Fruit fly (Drosophila melanogaster) whole organism, embryonic: ENCODE data around the gene Bicra.

Source experiments
- ATbp ChIP-seq: fragments of 200-800 bp; sonication (Bioruptor generic); optimal IDR thresholded peaks from 2 replicates; lab custom pipeline; 2017; ENCODE audit warnings: missing biosample characterization, mild to moderate bottlenecking, missing genetic modification characterization, missing genetic modification reagents
- Atf3 ChIP-seq: fragments of 200-800 bp; sonication (Bioruptor generic); optimal IDR thresholded peaks from 3 replicates; lab custom pipeline; 2016; ENCODE audit warnings: missing biosample characterization, missing genetic modification characterization
- CG10267 ChIP-seq: fragments of 200-800 bp; sonication (Bioruptor generic); optimal IDR thresholded peaks from 2 replicates; lab custom pipeline; 2018; ENCODE audit warnings: missing biosample characterization, mild to moderate bottlenecking, missing genetic modification characterization, moderate library complexity
- CG10543 ChIP-seq: fragments of 200-800 bp; sonication (Bioruptor generic); optimal IDR thresholded peaks from 3 replicates; lab custom pipeline; 2017; ENCODE audit warnings: missing biosample characterization, mild to moderate bottlenecking, missing genetic modification characterization, moderate library complexity
- CG11723 ChIP-seq: fragments of 200-800 bp; sonication (Bioruptor generic); optimal IDR thresholded peaks from 2 replicates; lab custom pipeline; 2017; ENCODE audit warnings: missing biosample characterization, mild to moderate bottlenecking, missing genetic modification characterization
- CG12071 ChIP-seq: fragments of 200-800 bp; sonication (Bioruptor generic); optimal IDR thresholded peaks from 3 replicates; lab custom pipeline; 2018; ENCODE audit warnings: missing biosample characterization, mild to moderate bottlenecking, missing genetic modification characterization
- CG12219 ChIP-seq: fragments of 200-800 bp; sonication (Bioruptor generic); optimal IDR thresholded peaks from 3 replicates; lab custom pipeline; 2018; ENCODE audit warnings: missing biosample characterization, mild to moderate bottlenecking, missing genetic modification characterization
- CG13424 ChIP-seq: fragments of 200-800 bp; sonication (Bioruptor generic); optimal IDR thresholded peaks from 2 replicates; lab custom pipeline; 2019; ENCODE audit warnings: missing biosample characterization, mild to moderate bottlenecking, missing genetic modification characterization, moderate library complexity
- CG14441 ChIP-seq: fragments of 200-800 bp; sonication (Bioruptor generic); IDR thresholded peaks from 2 replicates; pipeline ENCODE4 v1.3.6; 2022; ENCODE audit warnings: missing biosample characterization, missing genetic modification characterization
- CG14667 ChIP-seq: fragments of 200-800 bp; sonication (Bioruptor generic); IDR thresholded peaks from 2 replicates; pipeline ENCODE4 v1.3.6; 2022; ENCODE audit warnings: missing biosample characterization, missing genetic modification characterization
- CG15601 ChIP-seq: fragments of 200-800 bp; sonication (Bioruptor generic); optimal IDR thresholded peaks from 3 replicates; lab custom pipeline; 2019; ENCODE audit warnings: missing biosample characterization, mild to moderate bottlenecking, missing genetic modification characterization, moderate library complexity
- CG18476 ChIP-seq: fragments of 200-800 bp; sonication (Bioruptor generic); optimal IDR thresholded peaks from 2 replicates; lab custom pipeline; 2016; ENCODE audit warnings: missing biosample characterization, mild to moderate bottlenecking, missing genetic modification characterization
- CG32532 ChIP-seq: fragments of 200-800 bp; sonication (Bioruptor generic); IDR thresholded peaks from 2 replicates; pipeline ENCODE4 v1.3.6; 2022; ENCODE audit warnings: missing biosample characterization, missing genetic modification characterization
- CG34376 ChIP-seq: fragments of 200-800 bp; sonication (Bioruptor generic); optimal IDR thresholded peaks from 2 replicates; lab custom pipeline; 2018; ENCODE audit warnings: missing biosample characterization, mild to moderate bottlenecking, missing genetic modification characterization
- CG3838 ChIP-seq: fragments of 200-800 bp; sonication (Bioruptor generic); optimal IDR thresholded peaks from 3 replicates; lab custom pipeline; 2016; ENCODE audit warnings: missing biosample characterization, missing genetic modification characterization
- CG3995 ChIP-seq: fragments of 200-800 bp; sonication (Bioruptor generic); optimal IDR thresholded peaks from 3 replicates; lab custom pipeline; 2016; ENCODE audit warnings: missing biosample characterization, missing genetic modification characterization
- CG4328 ChIP-seq: fragments of 200-800 bp; sonication (Bioruptor generic); optimal IDR thresholded peaks from 3 replicates; lab custom pipeline; 2017; ENCODE audit warnings: missing biosample characterization, missing genetic modification reagents, missing genetic modification characterization
- CG4617 ChIP-seq: fragments of 200-800 bp; sonication (Bioruptor generic); optimal IDR thresholded peaks from 3 replicates; lab custom pipeline; 2016; ENCODE audit warnings: missing biosample characterization, missing genetic modification characterization, borderline replicate concordance
- CG4707 ChIP-seq: fragments of 200-800 bp; sonication (Bioruptor generic); optimal IDR thresholded peaks from 2 replicates; lab custom pipeline; 2018; ENCODE audit warnings: missing biosample characterization, mild to moderate bottlenecking, missing genetic modification characterization, moderate library complexity
- CG4730 ChIP-seq: fragments of 200-800 bp; sonication (Bioruptor generic); IDR thresholded peaks from 2 replicates; pipeline ENCODE4 v1.3.6; 2022; ENCODE audit warnings: missing biosample characterization, missing genetic modification characterization
- CG4854 ChIP-seq: fragments of 200-800 bp; sonication (Bioruptor generic); optimal IDR thresholded peaks from 2 replicates; lab custom pipeline; 2016; ENCODE audit warnings: missing biosample characterization, missing genetic modification characterization, inconsistent platforms
- CG5180 ChIP-seq: fragments of 200-800 bp; sonication (Bioruptor generic); optimal IDR thresholded peaks from 3 replicates; lab custom pipeline; 2017; ENCODE audit warnings: missing biosample characterization, missing genetic modification characterization, mild to moderate bottlenecking, moderate library complexity, missing genetic modification reagents
- CG7357 ChIP-seq: fragments of 200-800 bp; sonication (Bioruptor generic); IDR thresholded peaks from 3 replicates; pipeline ENCODE4 v1.3.6; 2022; ENCODE audit warnings: missing biosample characterization, missing genetic modification characterization
- CG7556 ChIP-seq: fragments of 200-800 bp; sonication (Bioruptor generic); optimal IDR thresholded peaks from 2 replicates; lab custom pipeline; 2017; ENCODE audit warnings: missing biosample characterization, mild to moderate bottlenecking, missing genetic modification characterization
- CG7786 ChIP-seq: fragments of 200-800 bp; sonication (Bioruptor generic); optimal IDR thresholded peaks from 2 replicates; lab custom pipeline; 2016; ENCODE audit warnings: missing biosample characterization, missing genetic modification characterization
- CG8478 ChIP-seq: fragments of >200 bp; optimal IDR thresholded peaks from 2 replicates; lab custom pipeline; 2018
- CG8944 ChIP-seq: fragments of 200-800 bp; sonication (Bioruptor generic); optimal IDR thresholded peaks from 3 replicates; lab custom pipeline; 2016; ENCODE audit warnings: missing biosample characterization, missing genetic modification characterization
- NFAT ChIP-seq: fragments of 200-800 bp; sonication (Bioruptor generic); IDR thresholded peaks from 2 replicates; pipeline ENCODE4 v1.3.6; 2022; ENCODE audit warnings: missing biosample characterization, missing genetic modification characterization
- NK7.1 ChIP-seq: fragments of 200-800 bp; sonication (Bioruptor generic); optimal IDR thresholded peaks from 3 replicates; lab custom pipeline; 2016; ENCODE audit warnings: missing biosample characterization, missing genetic modification characterization
- Nf-YC ChIP-seq: fragments of 200-800 bp; optimal IDR thresholded peaks from 3 replicates; lab custom pipeline; 2019; ENCODE audit warnings: missing biosample characterization, mild to moderate bottlenecking, missing genetic modification characterization, moderate library complexity
- Rx ChIP-seq: fragments of 200-800 bp; sonication (Bioruptor generic); IDR thresholded peaks from 2 replicates; pipeline ENCODE4 v1.3.6; 2022; ENCODE audit warnings: missing biosample characterization, missing genetic modification characterization
- Sox102F ChIP-seq: fragments of 200-800 bp; sonication (Bioruptor generic); optimal IDR thresholded peaks from 2 replicates; lab custom pipeline; 2018; ENCODE audit warnings: missing biosample characterization, mild to moderate bottlenecking, missing genetic modification characterization, moderate library complexity
- Spps ChIP-seq: fragments of 200-800 bp; sonication (Bioruptor generic); optimal IDR thresholded peaks from 2 replicates; lab custom pipeline; 2018; ENCODE audit warnings: missing biosample characterization, mild to moderate bottlenecking, missing genetic modification characterization
- br ChIP-seq: fragments of >200 bp; optimal IDR thresholded peaks from 2 replicates; lab custom pipeline; 2017
- cato ChIP-seq: fragments of 200-800 bp; sonication (Bioruptor generic); optimal IDR thresholded peaks from 2 replicates; lab custom pipeline; 2016; ENCODE audit warnings: missing biosample characterization, missing genetic modification characterization, borderline replicate concordance
- caup ChIP-seq: fragments of 200-800 bp; sonication (Bioruptor generic); optimal IDR thresholded peaks from 3 replicates; lab custom pipeline; 2017; ENCODE audit warnings: missing biosample characterization, mild to moderate bottlenecking, missing genetic modification characterization, moderate library complexity; ENCODE audit not compliant: severe bottlenecking
- chif ChIP-seq, 2 experiments: fragments of 200-800 bp; sonication (Bioruptor generic); optimal IDR thresholded peaks; 3 replicates each; lab custom pipeline; 2016; ENCODE audit warnings: missing biosample characterization in 2 of 2, missing genetic modification characterization in 2 of 2
- crol ChIP-seq: fragments of 200-800 bp; sonication (Bioruptor generic); IDR thresholded peaks from 2 replicates; pipeline ENCODE4 v1.3.6; 2022; ENCODE audit warnings: missing biosample characterization, missing genetic modification characterization
- jigr1 ChIP-seq: fragments of 200-800 bp; sonication (Bioruptor generic); IDR thresholded peaks from 3 replicates; pipeline ENCODE4 v1.3.6; 2022; ENCODE audit warnings: missing biosample characterization, missing genetic modification characterization
- jumu ChIP-seq: fragments of 200-800 bp; sonication (Bioruptor generic); optimal IDR thresholded peaks from 3 replicates; lab custom pipeline; 2016; ENCODE audit warnings: missing biosample characterization, missing genetic modification characterization
- kni ChIP-seq: fragments of 200-800 bp; sonication (Bioruptor generic); optimal IDR thresholded peaks from 3 replicates; lab custom pipeline; 2017; ENCODE audit warnings: mild to moderate bottlenecking, missing biosample characterization, missing genetic modification reagents, missing genetic modification characterization
- lbe ChIP-seq: fragments of 200-800 bp; sonication (Bioruptor generic); optimal IDR thresholded peaks from 2 replicates; lab custom pipeline; 2016; ENCODE audit warnings: missing biosample characterization, mild to moderate bottlenecking, missing genetic modification characterization
- mam ChIP-seq: fragments of 200-800 bp; sonication (Bioruptor generic); optimal IDR thresholded peaks from 3 replicates; lab custom pipeline; 2016; ENCODE audit warnings: missing biosample characterization, missing genetic modification characterization
- nau ChIP-seq: fragments of 200-800 bp; sonication (Bioruptor generic); optimal IDR thresholded peaks from 3 replicates; lab custom pipeline; 2017; ENCODE audit warnings: missing biosample characterization, mild to moderate bottlenecking, missing genetic modification characterization, missing genetic modification reagents
- onecut ChIP-seq: fragments of 200-800 bp; sonication (Bioruptor generic); IDR thresholded peaks from 2 replicates; pipeline ENCODE4 v1.3.6; 2022; ENCODE audit warnings: missing biosample characterization, missing genetic modification characterization
- pan ChIP-seq, 4 experiments: fragments of >200 bp in 3 of 4; fragments of 200-800 bp in 1 of 4; sonication (Bioruptor generic) in 1 of 4; optimal IDR thresholded peaks in 3 of 4; IDR thresholded peaks in 1 of 4; 2 replicates each; pipeline versions ENCODE4 v1.3.6 to Lab custom; 2017 to 2022; ENCODE audit warnings: missing biosample characterization in 2 of 4, missing genetic modification characterization in 2 of 4, mixed read lengths in 1 of 4
- ro ChIP-seq: fragments of 200-800 bp; sonication (Bioruptor generic); IDR thresholded peaks from 2 replicates; pipeline ENCODE4 v1.3.6; 2022; ENCODE audit warnings: missing biosample characterization, missing genetic modification characterization
- sisA ChIP-seq: fragments of 200-800 bp; sonication (Bioruptor generic); IDR thresholded peaks from 2 replicates; pipeline ENCODE4 v1.3.6; 2022; ENCODE audit warnings: missing biosample characterization, missing genetic modification characterization
- tna ChIP-seq: fragments of 200-800 bp; sonication (Bioruptor generic); IDR thresholded peaks from 2 replicates; pipeline ENCODE4 v1.3.6; 2022; ENCODE audit warnings: missing biosample characterization, missing genetic modification characterization; ENCODE audit not compliant: partially characterized antibody
- ttk ChIP-seq: fragments of 200-800 bp; sonication (Bioruptor generic); IDR thresholded peaks from 2 replicates; pipeline ENCODE4 v2.1.2; 2022; ENCODE audit warnings: missing biosample characterization, missing genetic modification characterization

The Bicra gene

DNA sequence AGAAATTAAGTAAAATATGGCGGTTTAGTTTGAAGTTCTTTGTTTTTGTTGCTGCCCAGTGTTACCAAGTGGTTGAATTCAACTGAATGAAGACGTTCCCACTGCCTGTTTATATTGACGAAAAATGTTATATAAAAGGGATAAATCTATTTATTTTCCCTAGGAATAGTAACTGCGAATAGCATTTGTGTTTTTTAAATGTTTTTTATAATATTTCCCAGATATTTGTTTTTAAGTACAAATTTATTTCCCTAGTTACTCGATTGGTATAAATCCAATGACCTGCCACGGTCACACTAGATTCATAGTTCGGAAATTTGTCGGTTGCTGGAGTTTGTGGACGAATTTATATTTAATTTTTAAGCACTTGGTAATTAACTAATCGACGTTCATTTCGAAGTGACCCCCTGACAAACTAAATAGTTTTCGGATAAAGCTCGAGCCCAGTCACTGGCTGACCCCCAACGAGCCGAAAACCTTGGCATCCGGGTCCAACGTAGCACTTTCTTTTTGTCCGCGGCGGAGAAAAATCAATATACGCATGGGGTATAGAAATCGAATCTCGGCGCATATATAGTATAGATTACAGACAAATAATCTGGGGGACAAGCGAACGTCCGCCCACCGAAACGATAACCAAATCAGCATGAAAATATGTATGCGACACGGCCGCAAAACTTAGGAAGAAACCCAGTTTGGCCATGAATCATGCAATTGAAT lies 68.2 kb downstream of the Bicra start, which contains the start of the genes dgt6 and Vha100-1 (continued):
- TF ChIP-seq onecut (GFP tag; lab: Robert Waterston, UW), result peak; percentile 95
- no peak for TF ChIP-seq Atf3 (GFP tag; lab: Kevin White, UChicago)
- no peak for TF ChIP-seq CG10543 (GFP tag; lab: Kevin White, UChicago)
- TF ChIP-seq CG18476 (GFP tag; lab: Kevin White, UChicago), result peak; percentile 30
- TF ChIP-seq CG10267 (tag; lab: Kevin White, UChicago), result peak; percentile 86
- TF ChIP-seq CG34376 (GFP tag; lab: Kevin White, UChicago), result no peak
- TF ChIP-seq Sox102F, result no peak
- TF ChIP-seq jigr1 (GFP tag; lab: Robert Waterston, UW), result no peak
- no peak for TF ChIP-seq CG15601
- TF ChIP-seq cato (GFP tag; lab: Kevin White, UChicago), result no peak
- no peak for TF ChIP-seq pan (optimal IDR thresholded peaks at IDR 0.05; lab: Kevin White, UChicago)
- peak in 1 of 2 experiments; percentile 55 for TF ChIP-seq pan (GFP tag; optimal IDR thresholded peaks at IDR 0.05 in 1 of 2, IDR thresholded peaks at IDR 0.05 in 1 of 2)
- TF ChIP-seq br (lab: Kevin White, UChicago), result no peak
- no peak for TF ChIP-seq CG11723
- TF ChIP-seq sisA (GFP tag; lab: Robert Waterston, UW), result no peak
- no peak for TF ChIP-seq CG4328 (GFP tag; lab: Kevin White, UChicago)
- TF ChIP-seq tna (GFP tag; lab: Robert Waterston, UW), result no peak
- no peak for TF ChIP-seq Nf-YC (tag; lab: Kevin White, UChicago)
- no peak for TF ChIP-seq CG8478 (lab: Kevin White, UChicago)
- TF ChIP-seq CG4730 (GFP tag; lab: Robert Waterston, UW), result no peak
- TF ChIP-seq ro (GFP tag; lab: Robert Waterston, UW), result no peak
- no peak for TF ChIP-seq chif (GFP tag; optimal IDR thresholded peaks at IDR 0.05; lab: Kevin White, UChicago)
- TF ChIP-seq ttk (GFP tag; lab: Robert Waterston, UW), result no peak
- no peak for TF ChIP-seq mam (GFP tag; lab: Kevin White, UChicago)
- TF ChIP-seq jumu, result no peak
- no peak for TF ChIP-seq CG5180
- no peak for TF ChIP-seq CG7556 (GFP tag; lab: Kevin White, UChicago)
- peak; percentile 5 for TF ChIP-seq lbe (GFP tag; lab: Kevin White, UChicago)
- no peak for TF ChIP-seq kni (GFP tag; lab: Kevin White, UChicago)
- TF ChIP-seq CG12071 (GFP tag; lab: Kevin White, UChicago), result no peak
- TF ChIP-seq CG14441 (GFP tag; lab: Robert Waterston, UW), result no peak
- no peak for TF ChIP-seq CG12219 (GFP tag; lab: Kevin White, UChicago)
- TF ChIP-seq CG7786 (GFP tag; lab: Kevin White, UChicago), result no peak
- TF ChIP-seq CG4707 (GFP tag; lab: Kevin White, UChicago), result no peak
- no peak for TF ChIP-seq CG14667 (GFP tag; lab: Robert Waterston, UW)
- TF ChIP-seq nau (GFP tag; lab: Kevin White, UChicago), result no peak
- TF ChIP-seq CG4617 (GFP tag; lab: Kevin White, UChicago), result peak; percentile 59
- TF ChIP-seq CG13424, result peak; percentile 21
- peak; percentile 98 for TF ChIP-seq CG7357 (GFP tag; lab: Robert Waterston, UW)
- TF ChIP-seq NK7.1, result no peak
- peak; percentile 13 for TF ChIP-seq CG3995 (GFP tag; lab: Kevin White, UChicago)
- no peak for TF ChIP-seq NFAT (GFP tag; lab: Robert Waterston, UW)
- TF ChIP-seq CG32532 (GFP tag; lab: Robert Waterston, UW), result no peak
- TF ChIP-seq ATbp (GFP tag; lab: Kevin White, UChicago), result no peak
- TF ChIP-seq caup (GFP tag; lab: Kevin White, UChicago), result no peak
- peak; percentile 0 for TF ChIP-seq Spps (tag; lab: Kevin White, UChicago)
- TF ChIP-seq Rx (GFP tag; lab: Robert Waterston, UW), result no peak
- TF ChIP-seq CG4854 (GFP tag; lab: Kevin White, UChicago), result no peak
- no peak for TF ChIP-seq CG3838
- peak; percentile 4 for TF ChIP-seq CG8944 (GFP tag; lab: Kevin White, UChicago)
- TF ChIP-seq crol (GFP tag; lab: Robert Waterston, UW), result no peak
